Worm (Caenorhabditis elegans): ENCODE data around the gene irk-1.

DNA sequence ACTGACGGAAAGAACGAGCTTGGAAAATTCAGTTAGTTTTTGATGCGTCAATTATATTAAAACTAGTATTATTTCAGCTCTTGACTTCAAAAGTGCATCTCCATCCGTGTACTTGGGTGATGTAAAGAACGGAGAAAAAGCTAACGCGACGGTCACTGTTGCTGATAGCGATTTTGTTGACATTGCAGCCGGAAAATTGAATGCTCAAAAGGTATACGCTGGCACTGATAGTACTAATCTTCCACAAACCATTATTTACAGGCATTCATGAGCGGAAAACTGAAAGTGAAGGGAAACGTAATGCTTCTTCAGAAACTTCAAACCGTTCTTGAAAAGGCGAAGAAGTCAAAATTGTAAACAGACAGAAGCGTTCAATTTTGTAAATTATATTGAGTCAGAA, 41.7 kb upstream of the irk-1 start:
- no peak for TF ChIP-seq ztf-23 (GFP tag; IDR thresholded peaks at IDR 0.05)
- TF ChIP-seq ref-1 (GFP tag; conservative IDR thresholded peaks at IDR 0.05): no peak
- TF ChIP-seq flt-1 (GFP tag; IDR thresholded peaks at IDR 0.05): no peak
- TF ChIP-seq T22C8.4 (GFP tag; IDR thresholded peaks at IDR 0.05): no peak
- no peak for TF ChIP-seq ztf-29 (GFP tag; IDR thresholded peaks at IDR 0.05)
- TF ChIP-seq cog-1 (tag; optimal IDR thresholded peaks at IDR 0.05): no peak

Measured in whole organism, midembryonic.